Worm (Caenorhabditis elegans): ENCODE results near the gene gpa-5.
A peak's percentile ranks its signal among the peaks of the same experiment; 100 is the strongest.

DNA sequence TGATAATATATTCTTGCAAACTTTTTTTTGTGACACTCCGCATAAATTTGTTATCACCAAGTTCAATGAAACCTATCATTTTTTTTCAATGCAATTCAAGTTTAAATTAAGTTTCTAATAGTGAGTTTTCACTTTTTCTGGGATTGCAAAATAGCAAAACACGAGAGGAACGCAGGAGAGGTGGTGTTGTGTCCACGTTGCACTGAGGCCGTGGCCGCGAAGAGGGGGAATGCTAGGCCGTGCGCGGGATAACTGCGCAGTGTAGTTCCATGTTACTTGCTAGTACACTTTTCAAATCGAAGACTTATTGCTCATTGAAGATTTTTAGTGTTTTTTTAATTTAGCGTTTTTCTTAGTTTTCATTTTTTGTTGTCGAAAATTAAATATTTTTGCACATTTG lies 12.7 kb downstream of the gpa-5 start:
- peak; percentile 15 for TF ChIP-seq pqm-1 (tag; optimal IDR thresholded peaks at IDR 0.05)
- TF ChIP-seq nhr-6 (tag; optimal IDR thresholded peaks at IDR 0.05), result no peak
- TF ChIP-seq dve-1 (tag; optimal IDR thresholded peaks at IDR 0.05; ENCODE audit: insufficient read depth), result no peak
- no peak for TF ChIP-seq ZK546.5 (tag; optimal IDR thresholded peaks at IDR 0.05)
- no peak for TF ChIP-seq F49E8.2 (tag; optimal IDR thresholded peaks at IDR 0.05; ENCODE audit: borderline replicate concordance)
- peak; percentile 1 for TF ChIP-seq hlh-30 (tag; optimal IDR thresholded peaks at IDR 0.05; ENCODE audit: insufficient read depth)
